Fruit fly (Drosophila melanogaster): ENCODE data around the gene RpS6.

- TF ChIP-seq Myc (optimal IDR thresholded peaks at IDR 0.05) (no peak), HLH106 (tag; optimal IDR thresholded peaks at IDR 0.05) (no peak), lola (GFP tag; optimal IDR thresholded peaks at IDR 0.05) (no peak), dmrt93B (GFP tag; optimal IDR thresholded peaks at IDR 0.05) (no peak), fru (GFP tag; optimal IDR thresholded peaks at IDR 0.05) (no peak)
Measured at dm6 chrX:7881579-7881978, 19.6 kb downstream of the RpS6 start, which contains the start of gene Ir7e.
